Worm (Caenorhabditis elegans) whole organism, L1 larva: ENCODE data around the gene R04A9.1.

ENCODE experiments used
- Y116A8C.19 ChIP-seq: sonication (generic microtip); optimal IDR thresholded peaks from 2 replicates; lab custom pipeline; 2016; ENCODE audit warnings: missing compliant biosample characterization, missing genetic modification characterization, borderline replicate concordance
- alr-1 ChIP-seq: fragments of 200-800 bp; sonication (Bioruptor generic); optimal IDR thresholded peaks from 2 replicates; lab custom pipeline; 2018; ENCODE audit warnings: borderline replicate concordance, mild to moderate bottlenecking, missing genetic modification characterization, missing compliant biosample characterization
- aly-2 ChIP-seq: fragments of 150-350 bp; optimal IDR thresholded peaks from 2 replicates; lab custom pipeline; 2014; ENCODE audit warnings: missing biosample characterization, missing genetic modification characterization
- ama-1 ChIP-seq: fragments of 150-350 bp; optimal IDR thresholded peaks from 2 replicates; lab custom pipeline; 2014
- blmp-1 ChIP-seq: fragments of 150-350 bp; optimal IDR thresholded peaks from 2 replicates; lab custom pipeline; 2014; ENCODE audit warnings: missing biosample characterization, missing genetic modification characterization
- ceh-63 ChIP-seq: fragments of 200-800 bp; sonication (Bioruptor generic); optimal IDR thresholded peaks from 2 replicates; lab custom pipeline; 2018; ENCODE audit warnings: mild to moderate bottlenecking, missing genetic modification characterization, missing compliant biosample characterization
- ceh-82 ChIP-seq, 3 experiments: fragments of 150-350 bp in 1 of 3; sonication (generic microtip) in 2 of 3; optimal IDR thresholded peaks; 2 replicates each; lab custom pipeline; 2014 to 2017; ENCODE audit warnings: missing biosample characterization in 3 of 3, missing genetic modification characterization in 3 of 3
- ceh-90 ChIP-seq: sonication (generic microtip); optimal IDR thresholded peaks from 2 replicates; lab custom pipeline; 2016; ENCODE audit warnings: missing genetic modification characterization, missing compliant biosample characterization
- dpl-1 ChIP-seq, 3 experiments: fragments of 150-350 bp in 2 of 3; sonication (generic microtip) in 1 of 3; optimal IDR thresholded peaks; 2 replicates each; lab custom pipeline; 2014 to 2017; ENCODE audit warnings: missing biosample characterization in 3 of 3, missing genetic modification characterization in 3 of 3, missing genetic modification reagents in 3 of 3
- dsc-1 ChIP-seq: sonication (generic microtip); optimal IDR thresholded peaks from 2 replicates; lab custom pipeline; 2016; ENCODE audit warnings: mild to moderate bottlenecking, missing genetic modification characterization, missing compliant biosample characterization
- efl-1 ChIP-seq, 4 experiments: fragments of 150-350 bp; optimal IDR thresholded peaks in 3 of 4; peaks in 1 of 4; 1 replicate in 1 of 4; 2 replicates in 3 of 4; lab custom pipeline; 2014; ENCODE audit warnings: missing biosample characterization in 2 of 4, missing genetic modification characterization in 2 of 4, missing genetic modification reagents in 2 of 4
- elt-3 ChIP-seq, 6 experiments: fragments of 150-350 bp in 1 of 6; sonication (generic microtip); optimal IDR thresholded peaks; 2 replicates each; lab custom pipeline; 2017 to 2018; ENCODE audit warnings: missing biosample characterization in 6 of 6, missing genetic modification characterization in 6 of 6, inconsistent platforms in 1 of 6
- fkh-4 ChIP-seq: sonication (generic microtip); optimal IDR thresholded peaks from 2 replicates; lab custom pipeline; 2016; ENCODE audit warnings: missing compliant biosample characterization, missing genetic modification characterization, borderline replicate concordance
- grh-1 ChIP-seq: fragments of 200-800 bp; sonication (Bioruptor generic); IDR thresholded peaks from 2 replicates; pipeline ENCODE4 v1.3.6; 2022; ENCODE audit warnings: missing genetic modification reagents, missing genetic modification characterization, missing compliant biosample characterization
- isw-1 ChIP-seq: fragments of 200-800 bp; sonication (Bioruptor generic); IDR thresholded peaks from 2 replicates; pipeline ENCODE4 v1.3.6; 2022; ENCODE audit warnings: missing genetic modification characterization, missing compliant biosample characterization
- lin-14 ChIP-seq: fragments of 200-800 bp; sonication (Bioruptor generic); optimal IDR thresholded peaks from 2 replicates; lab custom pipeline; 2018; ENCODE audit warnings: mild to moderate bottlenecking, missing genetic modification characterization, moderate library complexity, missing compliant biosample characterization
- lin-39 ChIP-seq: fragments of 150-350 bp; optimal IDR thresholded peaks from 2 replicates; lab custom pipeline; 2014; ENCODE audit warnings: missing biosample characterization, missing genetic modification reagents, missing genetic modification characterization
- lir-3 ChIP-seq: sonication (generic microtip); optimal IDR thresholded peaks from 2 replicates; lab custom pipeline; 2016; ENCODE audit warnings: mild to moderate bottlenecking, missing genetic modification characterization, moderate library complexity, missing compliant biosample characterization; ENCODE audit not compliant: poor library complexity
- mab-9 ChIP-seq: fragments of 200-800 bp; sonication (Bioruptor generic); IDR thresholded peaks from 2 replicates; pipeline ENCODE4 v1.3.6; 2022; ENCODE audit warnings: missing genetic modification reagents, missing genetic modification characterization, missing compliant biosample characterization
- mef-2 ChIP-seq: fragments of 150-350 bp; optimal IDR thresholded peaks from 2 replicates; lab custom pipeline; 2014; ENCODE audit warnings: missing biosample characterization, missing genetic modification characterization
- mep-1 ChIP-seq: fragments of 150-350 bp; optimal IDR thresholded peaks from 2 replicates; lab custom pipeline; 2014; ENCODE audit warnings: missing biosample characterization, missing genetic modification characterization
- nhr-11 ChIP-seq: fragments of 150-350 bp; optimal IDR thresholded peaks from 2 replicates; lab custom pipeline; 2014; ENCODE audit warnings: missing biosample characterization, missing genetic modification characterization
- nhr-12 ChIP-seq: sonication (generic microtip); optimal IDR thresholded peaks from 2 replicates; lab custom pipeline; 2017; ENCODE audit warnings: missing biosample characterization, missing genetic modification characterization
- nhr-28 ChIP-seq: fragments of 150-350 bp; optimal IDR thresholded peaks from 2 replicates; lab custom pipeline; 2014; ENCODE audit warnings: missing biosample characterization, missing genetic modification characterization
- nhr-47 ChIP-seq: sonication (generic microtip); optimal IDR thresholded peaks from 2 replicates; lab custom pipeline; 2016; ENCODE audit warnings: mild to moderate bottlenecking, missing genetic modification characterization, moderate library complexity, missing compliant biosample characterization
- nhr-71 ChIP-seq: sonication (generic microtip); optimal IDR thresholded peaks from 2 replicates; lab custom pipeline; 2016; ENCODE audit warnings: mild to moderate bottlenecking, missing genetic modification characterization, moderate library complexity, missing compliant biosample characterization
- nhr-90 ChIP-seq: sonication (generic microtip); optimal IDR thresholded peaks from 2 replicates; lab custom pipeline; 2016; ENCODE audit warnings: mild to moderate bottlenecking, missing genetic modification characterization, missing compliant biosample characterization; ENCODE audit not compliant: poor library complexity
- rnt-1 ChIP-seq: sonication (generic microtip); optimal IDR thresholded peaks from 2 replicates; lab custom pipeline; 2016; ENCODE audit warnings: mild to moderate bottlenecking, missing genetic modification characterization, moderate library complexity, missing compliant biosample characterization
- skn-1 ChIP-seq: fragments of 150-350 bp; optimal IDR thresholded peaks from 2 replicates; lab custom pipeline; 2014; ENCODE audit warnings: missing biosample characterization, missing genetic modification characterization
- snpc-4 ChIP-seq: fragments of 150-350 bp; optimal IDR thresholded peaks from 2 replicates; lab custom pipeline; 2014; ENCODE audit warnings: missing biosample characterization, missing genetic modification characterization
- sox-4 ChIP-seq: sonication (generic microtip); optimal IDR thresholded peaks from 2 replicates; lab custom pipeline; 2016; ENCODE audit warnings: missing genetic modification characterization, missing compliant biosample characterization
- sup-37 ChIP-seq: fragments of 200-800 bp; sonication (Bioruptor generic); optimal IDR thresholded peaks from 2 replicates; lab custom pipeline; 2018; ENCODE audit warnings: mild to moderate bottlenecking, missing genetic modification characterization, missing compliant biosample characterization
- swsn-7 ChIP-seq: sonication (generic microtip); optimal IDR thresholded peaks from 2 replicates; lab custom pipeline; 2016; ENCODE audit warnings: missing genetic modification characterization, missing compliant biosample characterization
- unc-86 ChIP-seq: sonication (generic microtip); optimal IDR thresholded peaks from 2 replicates; lab custom pipeline; 2016; ENCODE audit warnings: missing genetic modification characterization, missing compliant biosample characterization
- zag-1 ChIP-seq: fragments of 150-350 bp; optimal IDR thresholded peaks from 2 replicates; lab custom pipeline; 2014; ENCODE audit warnings: missing biosample characterization, missing genetic modification characterization
- ztf-11 ChIP-seq, 2 experiments: sonication (generic microtip); optimal IDR thresholded peaks; 2 replicates each; lab custom pipeline; 2016 to 2017; ENCODE audit warnings: missing genetic modification characterization in 2 of 2, missing biosample characterization in 1 of 2, missing compliant biosample characterization in 1 of 2

Gene R04A9.1

ce11 chrX:404597-404996 is at the start of gene R04A9.1:
TSS of gene R04A9.1 (plus strand) at chrX:404897.
- TF ChIP-seq unc-86 (tag; lab: Kevin White, UChicago), result no peak
- no peak for TF ChIP-seq rnt-1 (tag; lab: Kevin White, UChicago)
- TF ChIP-seq elt-3 (tag; optimal IDR thresholded peaks at IDR 0.05; lab: Kevin White, UChicago), result no peak
- no peak for TF ChIP-seq ceh-90
- TF ChIP-seq sup-37 (GFP tag; lab: Kevin White, UChicago), result no peak
- no peak for TF ChIP-seq nhr-47 (tag; lab: Kevin White, UChicago)
- TF ChIP-seq nhr-71 (tag; lab: Kevin White, UChicago), result no peak
- no peak for TF ChIP-seq lin-14 (GFP tag; lab: Kevin White, UChicago)
- no peak for TF ChIP-seq fkh-4

DNA sequence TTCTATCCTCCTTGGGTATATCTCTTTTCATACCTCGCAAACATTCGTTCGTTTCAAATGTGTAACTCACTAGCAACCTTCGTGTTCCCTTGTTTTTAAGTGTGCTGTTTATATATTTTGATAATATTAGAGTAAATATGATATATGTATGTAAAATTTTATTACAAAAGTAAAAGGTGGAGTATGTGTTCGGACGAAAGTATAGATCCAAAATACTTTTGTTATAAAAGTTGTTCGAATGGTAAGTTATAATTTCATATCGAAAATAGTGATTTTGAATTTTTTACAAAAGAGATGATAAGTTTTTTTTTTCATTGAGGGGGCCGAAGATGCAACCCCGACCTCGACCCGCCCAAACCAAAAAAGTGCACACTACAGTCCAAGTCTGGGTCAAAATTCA is 46.9 kb upstream of the R04A9.1 start, which contains the start of gene C04E7.1:
Gene C04E7.1, plus strand, starts transcription at position 301 of the 400 bp plus-strand sequence.
- no peak for TF ChIP-seq sox-4 (tag; lab: Kevin White, UChicago)
- TF ChIP-seq efl-1 (optimal IDR thresholded peaks at IDR 0.05; lab: Kevin White, UChicago), result no peak
- peak in 1 of 2 experiments; percentile 42 for TF ChIP-seq efl-1 (GFP tag; optimal IDR thresholded peaks at IDR 0.05 in 1 of 2; lab: Kevin White, UChicago)
- TF ChIP-seq ztf-11 (tag; optimal IDR thresholded peaks at IDR 0.05; lab: Kevin White, UChicago), result no peak
- no peak for TF ChIP-seq skn-1 (tag; lab: Kevin White, UChicago)
- TF ChIP-seq nhr-71 (tag; lab: Kevin White, UChicago), result no peak

- no peak for TF ChIP-seq nhr-28
- TF ChIP-seq mep-1 (tag; lab: Kevin White, UChicago), result no peak
- TF ChIP-seq aly-2 (tag; lab: Kevin White, UChicago), result no peak
- no peak for TF ChIP-seq ztf-11 (tag; optimal IDR thresholded peaks at IDR 0.05; lab: Kevin White, UChicago)
- no peak for TF ChIP-seq mab-9
- no peak for TF ChIP-seq sup-37 (GFP tag; lab: Kevin White, UChicago)
- TF ChIP-seq nhr-90 (tag; lab: Kevin White, UChicago), result no peak
- TF ChIP-seq mef-2 (tag; lab: Kevin White, UChicago), result no peak
- TF ChIP-seq, all 84 proteins: peak for 0
Observed at ce11 chrX:360479-360878, 44.2 kb upstream of the R04A9.1 start, which contains the start of gene C04E7.5. TSS of gene C04E7.5 (plus strand) at chrX:360779.

DNA sequence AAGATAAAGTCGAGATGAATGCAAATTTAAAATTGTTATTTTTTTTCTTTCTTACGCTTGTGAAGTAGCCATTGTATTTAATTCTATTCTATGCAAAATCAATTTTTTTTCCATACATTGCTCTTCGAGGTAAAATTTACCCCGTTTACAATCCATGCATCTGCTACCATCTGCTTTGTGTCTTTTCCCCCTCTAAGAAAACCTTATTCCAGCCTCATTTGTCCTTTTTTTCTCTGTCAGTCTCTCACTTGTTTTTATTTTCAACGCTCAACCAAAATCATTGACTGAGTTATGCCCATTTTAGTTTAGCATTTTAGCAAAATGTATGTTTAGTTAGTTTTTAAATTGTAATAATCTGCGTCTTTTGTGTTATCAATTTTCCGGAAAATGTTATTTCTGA is 34.8 kb upstream of the R04A9.1 start:
- TF ChIP-seq lir-3 (tag; lab: Kevin White, UChicago), result no peak
- TF ChIP-seq skn-1 (tag; lab: Kevin White, UChicago), result peak; percentile 25
- peak; percentile 10 for TF ChIP-seq mep-1 (tag; lab: Kevin White, UChicago)
- TF ChIP-seq efl-1 (optimal IDR thresholded peaks at IDR 0.05; lab: Kevin White, UChicago), result peak in 1 of 2 experiments; percentile 18
- TF ChIP-seq efl-1 (GFP tag; optimal IDR thresholded peaks at IDR 0.05 in 1 of 2; lab: Kevin White, UChicago), result peak in 1 of 2 experiments; percentile 42
- TF ChIP-seq Y116A8C.19, result no peak
- TF ChIP-seq nhr-71 (tag; lab: Kevin White, UChicago), result no peak
- no peak for TF ChIP-seq nhr-12 (tag; lab: Kevin White, UChicago)
- no peak for TF ChIP-seq ama-1
- TF ChIP-seq, all 84 proteins: peak for 3

- TF ChIP-seq isw-1 (GFP tag; lab: Robert Waterston, UW) (no peak), grh-1 (GFP tag; lab: Robert Waterston, UW) (no peak), swsn-7 (tag; lab: Kevin White, UChicago) (no peak), ceh-63 (GFP tag; lab: Kevin White, UChicago) (no peak), nhr-11 (tag; lab: Kevin White, UChicago) (no peak), dsc-1 (tag; lab: Kevin White, UChicago) (no peak)
Observed at ce11 chrX:371761-372285, 32.9 kb upstream of the R04A9.1 start, which contains the start of gene nrde-3. TSS of gene nrde-3 (plus strand) at chrX:372235.

DNA sequence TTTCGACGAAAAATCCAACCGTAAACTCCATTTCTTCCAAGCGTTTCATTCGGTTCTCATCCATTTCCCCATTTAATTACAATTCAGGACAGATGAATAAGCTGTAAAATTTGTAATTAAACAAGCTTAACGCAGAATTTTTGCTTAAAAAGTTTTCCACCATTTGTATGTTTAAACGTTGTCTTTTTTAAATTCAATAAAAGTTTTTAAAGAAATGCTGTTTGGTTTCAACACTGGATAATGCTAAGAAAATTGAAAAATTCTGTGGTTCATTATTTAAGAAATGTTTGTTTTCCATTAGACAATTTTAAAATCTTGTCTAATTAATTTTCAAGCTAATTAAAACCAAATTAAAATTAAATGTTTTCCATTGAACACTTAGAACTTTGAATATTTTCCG is 24.2 kb upstream of the R04A9.1 start, which contains the start of gene R04A9.3:
Gene R04A9.3, minus strand, starts transcription at position 101 of the 400 bp plus-strand sequence.
- no peak for TF ChIP-seq ceh-90
- TF ChIP-seq ceh-63 (GFP tag; lab: Kevin White, UChicago), result no peak
- TF ChIP-seq swsn-7 (tag; lab: Kevin White, UChicago), result no peak
- TF ChIP-seq zag-1 (tag; lab: Kevin White, UChicago), result no peak
- no peak for TF ChIP-seq lin-39 (tag; lab: Kevin White, UChicago)
- TF ChIP-seq nhr-12 (tag; lab: Kevin White, UChicago), result no peak
- no peak for TF ChIP-seq rnt-1 (tag; lab: Kevin White, UChicago)
- TF ChIP-seq nhr-71 (tag; lab: Kevin White, UChicago), result no peak
- no peak for TF ChIP-seq snpc-4 (tag; lab: Kevin White, UChicago)
- no peak for TF ChIP-seq nhr-28
- no peak for TF ChIP-seq dpl-1 (GFP tag; optimal IDR thresholded peaks at IDR 0.05; lab: Kevin White, UChicago)
- no peak for TF ChIP-seq alr-1 (tag; lab: Kevin White, UChicago)
- no peak for TF ChIP-seq ceh-82 (tag; optimal IDR thresholded peaks at IDR 0.05; lab: Kevin White, UChicago)
- no peak for TF ChIP-seq sox-4 (tag; lab: Kevin White, UChicago)
- no peak for TF ChIP-seq blmp-1 (tag; lab: Kevin White, UChicago)
